Worm (Caenorhabditis elegans): Measurements from ENCODE around the gene hrg-4.

Gene hrg-4

ce11 chrIV:11032288-11032687 is 1.5 kb upstream of the hrg-4 start, which contains the start of gene hrg-6:
Gene hrg-6, plus strand, starts transcription at chrIV:11032588.
- TF ChIP-seq unc-120 (tag; optimal IDR thresholded peaks at IDR 0.05; ENCODE audit: poor library complexity, severe bottlenecking) (no peak), ces-1 (GFP tag; optimal IDR thresholded peaks at IDR 0.05) (no peak), tbx-8 (GFP tag; optimal IDR thresholded peaks at IDR 0.05) (no peak), nhr-28 (tag; optimal IDR thresholded peaks at IDR 0.05) (no peak), ceh-39 (tag; optimal IDR thresholded peaks at IDR 0.05) (no peak), pha-4 (tag; optimal IDR thresholded peaks at IDR 0.05) (no peak), drap-1 (GFP tag; optimal IDR thresholded peaks at IDR 0.05) (no peak), sptf-1 (tag; optimal IDR thresholded peaks at IDR 0.05) (no peak), mls-2 (tag; optimal IDR thresholded peaks at IDR 0.05) (no peak), lin-32 (GFP tag; optimal IDR thresholded peaks at IDR 0.05) (no peak)

DNA sequence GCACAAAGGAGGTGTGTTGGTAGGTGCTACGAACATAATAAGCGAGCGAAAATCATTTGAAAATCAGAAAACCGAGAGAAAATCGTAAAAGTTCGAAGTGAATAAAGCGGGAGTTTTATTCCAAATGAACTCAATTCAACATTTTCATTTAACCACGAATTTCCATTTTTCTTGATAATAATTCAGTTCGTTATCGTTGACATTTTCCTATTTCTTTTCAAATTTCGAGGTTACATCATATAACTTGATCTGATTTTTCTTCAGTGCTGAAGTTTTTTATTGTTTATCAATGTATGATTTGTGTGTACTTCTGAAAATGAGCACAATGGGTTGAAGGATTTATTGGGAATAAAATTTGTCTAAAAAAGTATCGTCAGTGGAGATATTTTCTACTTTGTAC is 847 bp upstream of the hrg-4 start:
- no peak for TF ChIP-seq ceh-39 (tag; optimal IDR thresholded peaks at IDR 0.05)
- no peak for TF ChIP-seq ceh-43 (GFP tag; optimal IDR thresholded peaks at IDR 0.05)
- no peak for TF ChIP-seq drap-1 (GFP tag; optimal IDR thresholded peaks at IDR 0.05)
- TF ChIP-seq ceh-83 (GFP tag; optimal IDR thresholded peaks at IDR 0.05) = no peak
- TF ChIP-seq lin-13 (tag; optimal IDR thresholded peaks at IDR 0.05) = no peak
- TF ChIP-seq mep-1 (tag; optimal IDR thresholded peaks at IDR 0.05) = no peak
- no peak for TF ChIP-seq nhr-237 (tag; optimal IDR thresholded peaks at IDR 0.05)
- no peak for TF ChIP-seq nhr-2 (tag; optimal IDR thresholded peaks at IDR 0.05)
- no peak for TF ChIP-seq flh-1 (GFP tag; optimal IDR thresholded peaks at IDR 0.05)
- TF ChIP-seq snpc-4 (tag; optimal IDR thresholded peaks at IDR 0.05) = no peak
- no peak for TF ChIP-seq unc-39 (tag; optimal IDR thresholded peaks at IDR 0.05)
- TF ChIP-seq mls-2 (tag; optimal IDR thresholded peaks at IDR 0.05) = no peak
- no peak for TF ChIP-seq tbx-8 (GFP tag; optimal IDR thresholded peaks at IDR 0.05)

ce11 chrIV:11030117-11030516 is 676 bp downstream of the hrg-4 start:
- no peak for TF ChIP-seq snpc-4 (tag; optimal IDR thresholded peaks at IDR 0.05)
- no peak for TF ChIP-seq ztf-11 (tag; optimal IDR thresholded peaks at IDR 0.05)
- TF ChIP-seq mls-2 (tag; optimal IDR thresholded peaks at IDR 0.05) = no peak
- no peak for TF ChIP-seq mab-5 (tag; optimal IDR thresholded peaks at IDR 0.05)

DNA sequence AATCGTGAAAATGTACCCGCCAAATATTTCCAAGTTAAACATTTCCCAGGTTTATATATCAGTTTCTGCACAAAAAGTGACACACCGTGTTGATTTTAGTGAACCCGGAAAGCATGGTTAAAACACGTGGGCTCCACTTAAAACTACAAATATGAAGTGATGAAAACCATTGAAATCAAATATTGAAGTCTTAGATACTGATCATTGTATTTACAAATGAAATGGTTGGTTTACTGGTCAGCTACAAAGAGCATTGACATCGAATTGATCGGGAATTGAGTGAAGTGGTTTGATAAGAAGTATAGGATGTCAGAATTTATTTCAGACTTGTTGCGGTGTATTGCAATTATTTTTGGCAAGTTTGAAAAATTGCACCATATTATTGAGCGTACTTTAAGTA is 1.4 kb downstream of the hrg-4 start, which contains the start of gene hrg-5:
hrg-5 (minus strand) TSS at position 17 of the 400 bp plus-strand sequence.
- TF ChIP-seq nhr-12 (tag; optimal IDR thresholded peaks at IDR 0.05) (no peak), flh-1 (GFP tag; optimal IDR thresholded peaks at IDR 0.05) (no peak), pha-4 (tag; optimal IDR thresholded peaks at IDR 0.05) (no peak), lin-32 (GFP tag; optimal IDR thresholded peaks at IDR 0.05) (no peak), hlh-1 (tag; optimal IDR thresholded peaks at IDR 0.05) (no peak), nhr-237 (tag; optimal IDR thresholded peaks at IDR 0.05) (no peak), drap-1 (GFP tag; optimal IDR thresholded peaks at IDR 0.05) (no peak), tbx-8 (GFP tag; optimal IDR thresholded peaks at IDR 0.05) (no peak), mls-2 (tag; optimal IDR thresholded peaks at IDR 0.05) (no peak), blmp-1 (tag; optimal IDR thresholded peaks at IDR 0.05) (no peak), ceh-83 (GFP tag; optimal IDR thresholded peaks at IDR 0.05) (no peak), nhr-2 (tag; optimal IDR thresholded peaks at IDR 0.05) (no peak), unc-62 (GFP tag; optimal IDR thresholded peaks at IDR 0.05) (no peak), mep-1 (tag; optimal IDR thresholded peaks at IDR 0.05) (no peak), bed-3 (GFP tag; optimal IDR thresholded peaks at IDR 0.05) (no peak), mab-5 (tag; optimal IDR thresholded peaks at IDR 0.05) (no peak)

ce11 chrIV:11027560-11027959 is 3.2 kb downstream of the hrg-4 start:
- TF ChIP-seq lsy-2 (tag; optimal IDR thresholded peaks at IDR 0.05) = peak; percentile 71
- peak; percentile 84 for TF ChIP-seq mls-2 (tag; optimal IDR thresholded peaks at IDR 0.05)
- TF ChIP-seq sem-2 (GFP tag; optimal IDR thresholded peaks at IDR 0.05) = no peak
- no peak for TF ChIP-seq nhr-2 (tag; optimal IDR thresholded peaks at IDR 0.05)
- TF ChIP-seq hlh-1 (tag; optimal IDR thresholded peaks at IDR 0.05) = peak; percentile 6
- TF ChIP-seq elt-1 (tag; optimal IDR thresholded peaks at IDR 0.05; ENCODE audit: borderline replicate concordance, insufficient read depth) = peak; percentile 72
- peak; percentile 98 for TF ChIP-seq unc-62 (GFP tag; optimal IDR thresholded peaks at IDR 0.05)
- TF ChIP-seq unc-120 (tag; optimal IDR thresholded peaks at IDR 0.05; ENCODE audit: poor library complexity, severe bottlenecking) = peak; percentile 42
- TF ChIP-seq ztf-11 (tag; optimal IDR thresholded peaks at IDR 0.05) = no peak
- TF ChIP-seq bed-3 (GFP tag; optimal IDR thresholded peaks at IDR 0.05) = no peak
- TF ChIP-seq nhr-28 (tag; optimal IDR thresholded peaks at IDR 0.05) = no peak
- peak; percentile 35 for TF ChIP-seq cnd-1 (tag; optimal IDR thresholded peaks at IDR 0.05)
- TF ChIP-seq flh-1 (GFP tag; optimal IDR thresholded peaks at IDR 0.05) = no peak
- no peak for TF ChIP-seq mab-5 (tag; optimal IDR thresholded peaks at IDR 0.05)
- no peak for TF ChIP-seq snpc-4 (tag; optimal IDR thresholded peaks at IDR 0.05)
- peak; percentile 80 for TF ChIP-seq mep-1 (tag; optimal IDR thresholded peaks at IDR 0.05)
- no peak for TF ChIP-seq nhr-12 (tag; optimal IDR thresholded peaks at IDR 0.05)
- TF ChIP-seq lin-32 (GFP tag; optimal IDR thresholded peaks at IDR 0.05) = peak; percentile 5
- no peak for TF ChIP-seq nhr-76 (tag; optimal IDR thresholded peaks at IDR 0.05)
- peak; percentile 69 for TF ChIP-seq ceh-39 (tag; optimal IDR thresholded peaks at IDR 0.05)
- TF ChIP-seq unc-39 (tag; optimal IDR thresholded peaks at IDR 0.05) = no peak
- no peak for TF ChIP-seq ham-2 (GFP tag; optimal IDR thresholded peaks at IDR 0.05)
- peak; percentile 1 for TF ChIP-seq drap-1 (GFP tag; optimal IDR thresholded peaks at IDR 0.05)
- no peak for TF ChIP-seq sptf-1 (tag; optimal IDR thresholded peaks at IDR 0.05)
- TF ChIP-seq lin-13 (tag; optimal IDR thresholded peaks at IDR 0.05) = peak; percentile 90
- TF ChIP-seq zip-8 (tag; optimal IDR thresholded peaks at IDR 0.05) = no peak
- TF ChIP-seq ces-1 (GFP tag; optimal IDR thresholded peaks at IDR 0.05) = peak; percentile 72
- TF ChIP-seq tbx-8 (GFP tag; optimal IDR thresholded peaks at IDR 0.05) = no peak
- peak; percentile 23 for TF ChIP-seq M03D4.4 (tag; optimal IDR thresholded peaks at IDR 0.05)
- no peak for TF ChIP-seq ceh-83 (GFP tag; optimal IDR thresholded peaks at IDR 0.05)
- TF ChIP-seq pha-4 (tag; optimal IDR thresholded peaks at IDR 0.05) = peak; percentile 97
- TF ChIP-seq nhr-237 (tag; optimal IDR thresholded peaks at IDR 0.05) = no peak
- no peak for TF ChIP-seq ceh-43 (GFP tag; optimal IDR thresholded peaks at IDR 0.05)
- no peak for TF ChIP-seq blmp-1 (tag; optimal IDR thresholded peaks at IDR 0.05)
- TF ChIP-seq elt-3 (tag; optimal IDR thresholded peaks at IDR 0.05) = peak; percentile 38
